Worm (Caenorhabditis elegans) whole organism, mixed stage, embryonic: Measurements from ENCODE around the gene catp-2.
A peak's percentile ranks its signal among the peaks of the same experiment; 100 is the strongest.

Experiments
- M03D4.4 ChIP-seq: sonication (generic microtip); optimal IDR thresholded peaks from 2 replicates; lab custom pipeline; 2017; ENCODE audit warnings: mild to moderate bottlenecking, missing genetic modification characterization, missing compliant biosample characterization
- bed-3 ChIP-seq: fragments of 200-800 bp; sonication (Bioruptor generic); optimal IDR thresholded peaks from 3 replicates; lab custom pipeline; 2018; ENCODE audit warnings: mild to moderate bottlenecking, missing genetic modification characterization, moderate library complexity, missing compliant biosample characterization
- blmp-1 ChIP-seq: fragments of 150-350 bp; optimal IDR thresholded peaks from 2 replicates; lab custom pipeline; 2014; ENCODE audit warnings: missing biosample characterization, missing genetic modification characterization
- ceh-39 ChIP-seq: fragments of 150-350 bp; optimal IDR thresholded peaks from 2 replicates; lab custom pipeline; 2014; ENCODE audit warnings: missing biosample characterization, missing genetic modification characterization
- ceh-43 ChIP-seq: fragments of 200-800 bp; sonication (Bioruptor generic); optimal IDR thresholded peaks from 2 replicates; lab custom pipeline; 2018; ENCODE audit warnings: mild to moderate bottlenecking, missing genetic modification characterization, moderate library complexity, missing compliant biosample characterization
- ceh-83 ChIP-seq: fragments of 200-800 bp; sonication (Bioruptor generic); optimal IDR thresholded peaks from 2 replicates; lab custom pipeline; 2018; ENCODE audit warnings: mild to moderate bottlenecking, missing genetic modification characterization, missing compliant biosample characterization
- drap-1 ChIP-seq: fragments of 200-800 bp; sonication (Bioruptor generic); optimal IDR thresholded peaks from 3 replicates; lab custom pipeline; 2018; ENCODE audit warnings: mild to moderate bottlenecking, missing genetic modification characterization, missing compliant biosample characterization
- elt-1 ChIP-seq: sonication (generic microtip); optimal IDR thresholded peaks from 2 replicates; lab custom pipeline; 2017; ENCODE audit warnings: missing genetic modification characterization, mild to moderate bottlenecking, missing compliant biosample characterization, antibody characterized with exemption, moderate library complexity, borderline replicate concordance; ENCODE audit not compliant: insufficient read depth
- elt-3 ChIP-seq: fragments of 150-350 bp; optimal IDR thresholded peaks from 2 replicates; lab custom pipeline; 2014; ENCODE audit warnings: missing biosample characterization, missing genetic modification characterization
- flh-1 ChIP-seq: fragments of 200-800 bp; sonication (Bioruptor generic); optimal IDR thresholded peaks from 2 replicates; lab custom pipeline; 2018; ENCODE audit warnings: mild to moderate bottlenecking, missing genetic modification characterization, moderate library complexity, missing compliant biosample characterization
- hlh-1 ChIP-seq: fragments of 150-350 bp; optimal IDR thresholded peaks from 2 replicates; lab custom pipeline; 2014; ENCODE audit warnings: missing biosample characterization, missing genetic modification reagents, missing genetic modification characterization
- lsy-2 ChIP-seq: fragments of 150-350 bp; optimal IDR thresholded peaks from 2 replicates; lab custom pipeline; 2014; ENCODE audit warnings: missing biosample characterization, missing genetic modification characterization
- mab-5 ChIP-seq: fragments of 150-350 bp; optimal IDR thresholded peaks from 2 replicates; lab custom pipeline; 2014; ENCODE audit warnings: missing biosample characterization, missing genetic modification characterization
- mep-1 ChIP-seq: fragments of 150-350 bp; optimal IDR thresholded peaks from 2 replicates; lab custom pipeline; 2017; ENCODE audit warnings: missing biosample characterization, missing genetic modification reagents, missing genetic modification characterization, inconsistent platforms
- nhr-12 ChIP-seq: fragments of 150-350 bp; optimal IDR thresholded peaks from 2 replicates; lab custom pipeline; 2014; ENCODE audit warnings: missing biosample characterization, missing genetic modification characterization
- nhr-2 ChIP-seq: fragments of 150-350 bp; optimal IDR thresholded peaks from 2 replicates; lab custom pipeline; 2014; ENCODE audit warnings: missing biosample characterization, missing genetic modification characterization
- nhr-237 ChIP-seq: fragments of 150-350 bp; optimal IDR thresholded peaks from 2 replicates; lab custom pipeline; 2014; ENCODE audit warnings: missing biosample characterization, missing genetic modification characterization
- nhr-28 ChIP-seq: fragments of 150-350 bp; optimal IDR thresholded peaks from 2 replicates; lab custom pipeline; 2014; ENCODE audit warnings: missing biosample characterization, missing genetic modification characterization
- nhr-76 ChIP-seq: sonication (generic microtip); optimal IDR thresholded peaks from 2 replicates; lab custom pipeline; 2017; ENCODE audit warnings: missing biosample characterization, missing genetic modification characterization
- pha-4 ChIP-seq: fragments of 150-350 bp; optimal IDR thresholded peaks from 2 replicates; lab custom pipeline; 2018; ENCODE audit warnings: missing biosample characterization, missing genetic modification reagents, missing genetic modification characterization
- sem-2 ChIP-seq: fragments of 200-800 bp; sonication (Bioruptor generic); optimal IDR thresholded peaks from 2 replicates; lab custom pipeline; 2018; ENCODE audit warnings: mild to moderate bottlenecking, missing genetic modification characterization, missing compliant biosample characterization
- snpc-4 ChIP-seq: fragments of 150-350 bp; optimal IDR thresholded peaks from 2 replicates; lab custom pipeline; 2014; ENCODE audit warnings: missing biosample characterization, missing genetic modification characterization
- sptf-1 ChIP-seq: sonication (generic microtip); optimal IDR thresholded peaks from 2 replicates; lab custom pipeline; 2017; ENCODE audit warnings: mild to moderate bottlenecking, missing genetic modification characterization, moderate library complexity, missing compliant biosample characterization
- tbx-8 ChIP-seq: fragments of 200-800 bp; sonication (Bioruptor generic); optimal IDR thresholded peaks from 2 replicates; lab custom pipeline; 2018; ENCODE audit warnings: mild to moderate bottlenecking, missing genetic modification characterization, moderate library complexity, missing compliant biosample characterization
- unc-120 ChIP-seq: sonication (generic microtip); optimal IDR thresholded peaks from 2 replicates; lab custom pipeline; 2017; ENCODE audit warnings: missing genetic modification characterization, missing compliant biosample characterization; ENCODE audit not compliant: poor library complexity, severe bottlenecking
- unc-39 ChIP-seq: fragments of 150-350 bp; optimal IDR thresholded peaks from 2 replicates; lab custom pipeline; 2014; ENCODE audit warnings: missing biosample characterization, missing genetic modification characterization
- unc-62 ChIP-seq: fragments of 150-350 bp; optimal IDR thresholded peaks from 2 replicates; lab custom pipeline; 2014; ENCODE audit warnings: missing biosample characterization, missing genetic modification reagents, missing genetic modification characterization
- zip-8 ChIP-seq: fragments of 150-350 bp; optimal IDR thresholded peaks from 2 replicates; lab custom pipeline; 2014; ENCODE audit warnings: missing biosample characterization, missing genetic modification characterization
- ztf-11 ChIP-seq: fragments of 150-350 bp; optimal IDR thresholded peaks from 2 replicates; lab custom pipeline; 2014; ENCODE audit warnings: missing biosample characterization, missing genetic modification characterization

catp-2 gene

DNA sequence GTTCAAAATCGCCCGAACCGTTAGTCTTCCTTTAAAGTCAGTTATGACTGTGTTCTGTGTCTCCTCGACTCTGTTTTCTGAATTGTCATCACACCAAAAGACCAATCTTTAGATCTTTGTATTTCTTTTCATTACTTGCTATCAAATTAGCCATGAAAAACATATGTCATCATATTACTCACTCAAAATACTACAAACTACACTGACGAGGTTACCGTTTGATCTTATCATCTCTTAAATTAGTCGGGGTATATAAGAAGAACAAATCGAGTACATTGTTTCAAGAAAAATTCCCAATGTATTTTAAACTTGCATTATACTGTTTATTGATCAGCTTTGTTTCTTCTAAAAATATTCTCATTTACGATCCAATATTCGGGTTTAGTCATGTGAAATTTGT, 25.9 kb upstream of the catp-2 start, which contains the start of gene ugt-13:
Gene ugt-13 (plus strand): TSS at position 294 of the 400 bp plus-strand sequence.
- TF ChIP-seq nhr-28 (tag; lab: Kevin White, UChicago): no peak

DNA sequence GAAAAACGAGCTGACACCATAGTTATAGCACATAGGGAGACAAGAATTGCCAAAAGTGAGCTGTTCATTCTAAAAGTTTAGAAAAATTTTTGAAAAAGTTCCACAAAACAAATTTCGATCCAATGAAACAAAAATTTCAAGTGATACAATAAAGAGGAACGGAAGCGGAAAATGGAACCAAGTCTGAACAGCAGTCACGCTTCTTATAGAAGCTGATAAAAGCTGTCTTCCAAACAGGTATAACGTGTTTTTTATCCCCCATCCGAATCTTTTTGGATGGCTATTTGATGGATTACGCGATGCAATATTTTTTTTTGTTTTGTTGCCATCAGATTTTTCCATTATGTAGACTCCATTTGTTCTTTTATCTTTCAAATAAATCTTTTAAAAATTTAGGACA, 22.2 kb upstream of the catp-2 start, which contains the start of gene H23N18.5:
Gene H23N18.5 (minus strand): TSS at position 69 of the 400 bp plus-strand sequence.
- peak; percentile 0 for TF ChIP-seq elt-1 (tag; lab: Kevin White, UChicago)
- no peak for TF ChIP-seq ceh-43
- TF ChIP-seq, all 35 proteins: peak for 1

DNA sequence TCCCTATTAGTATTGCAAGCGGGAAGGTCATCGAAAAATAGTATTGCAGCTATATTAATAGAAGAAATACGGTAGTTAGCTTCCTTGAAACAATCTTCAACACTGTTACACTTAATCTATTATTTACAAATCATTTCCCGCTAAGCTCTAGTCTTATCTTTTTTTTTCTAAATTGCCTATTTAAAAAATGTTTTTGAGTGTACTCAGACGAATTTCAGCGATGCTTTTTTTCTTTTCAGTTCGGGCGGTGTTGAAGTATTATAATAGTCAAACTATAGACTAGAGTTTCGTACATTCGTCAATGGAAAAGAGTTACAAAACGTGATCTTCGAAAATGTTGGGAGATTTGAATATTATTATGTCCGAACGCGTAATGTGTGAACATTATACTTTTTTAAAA, 20.7 kb upstream of the catp-2 start:
- TF ChIP-seq unc-62: no peak
- TF ChIP-seq sem-2 (GFP tag; lab: Kevin White, UChicago): no peak
- no peak for TF ChIP-seq bed-3 (GFP tag; lab: Kevin White, UChicago)
- no peak for TF ChIP-seq zip-8 (tag; lab: Kevin White, UChicago)
- no peak for TF ChIP-seq lsy-2
- no peak for TF ChIP-seq drap-1 (GFP tag; lab: Kevin White, UChicago)
- no peak for TF ChIP-seq nhr-12
- no peak for TF ChIP-seq ceh-43
- TF ChIP-seq sptf-1: no peak
- TF ChIP-seq elt-3 (tag; lab: Kevin White, UChicago): no peak
- TF ChIP-seq snpc-4 (tag; lab: Kevin White, UChicago): no peak
- no peak for TF ChIP-seq unc-120 (tag; lab: Kevin White, UChicago)
- no peak for TF ChIP-seq mep-1 (tag; lab: Kevin White, UChicago)
- TF ChIP-seq M03D4.4 (tag; lab: Kevin White, UChicago): no peak
- no peak for TF ChIP-seq ceh-39
- no peak for TF ChIP-seq unc-39 (tag; lab: Kevin White, UChicago)
- no peak for TF ChIP-seq blmp-1

DNA sequence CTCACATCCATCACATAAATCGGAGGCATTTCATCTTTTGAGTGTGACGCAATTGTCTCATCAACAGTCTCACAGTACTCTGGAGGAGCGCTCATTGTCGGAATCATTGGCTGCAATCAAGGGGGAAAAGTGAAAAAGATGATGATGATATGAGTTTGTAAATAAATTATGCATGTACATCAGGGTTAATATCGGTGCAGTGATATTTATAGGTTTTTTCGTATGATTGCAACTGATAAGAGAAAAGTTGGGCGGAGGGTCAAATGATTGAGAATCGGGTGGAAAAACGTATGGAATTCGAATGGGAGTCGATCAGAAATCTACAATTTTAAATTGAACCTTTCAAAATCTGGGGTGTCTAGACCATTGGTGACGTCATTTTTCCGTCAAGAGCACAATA, 19.6 kb upstream of the catp-2 start, which contains the start of gene H23N18.6:
Gene H23N18.6 (minus strand): TSS at position 201 of the 400 bp plus-strand sequence.
- TF ChIP-seq nhr-28 (tag; lab: Kevin White, UChicago) (no peak), ztf-11 (tag; lab: Kevin White, UChicago) (no peak), M03D4.4 (tag; lab: Kevin White, UChicago) (no peak), tbx-8 (GFP tag; lab: Kevin White, UChicago) (no peak), drap-1 (GFP tag; lab: Kevin White, UChicago) (no peak), unc-39 (tag; lab: Kevin White, UChicago) (no peak), nhr-2 (tag; lab: Kevin White, UChicago) (no peak), ceh-43 (no peak), blmp-1 (no peak), nhr-12 (no peak), nhr-237 (no peak), zip-8 (tag; lab: Kevin White, UChicago) (no peak)

DNA sequence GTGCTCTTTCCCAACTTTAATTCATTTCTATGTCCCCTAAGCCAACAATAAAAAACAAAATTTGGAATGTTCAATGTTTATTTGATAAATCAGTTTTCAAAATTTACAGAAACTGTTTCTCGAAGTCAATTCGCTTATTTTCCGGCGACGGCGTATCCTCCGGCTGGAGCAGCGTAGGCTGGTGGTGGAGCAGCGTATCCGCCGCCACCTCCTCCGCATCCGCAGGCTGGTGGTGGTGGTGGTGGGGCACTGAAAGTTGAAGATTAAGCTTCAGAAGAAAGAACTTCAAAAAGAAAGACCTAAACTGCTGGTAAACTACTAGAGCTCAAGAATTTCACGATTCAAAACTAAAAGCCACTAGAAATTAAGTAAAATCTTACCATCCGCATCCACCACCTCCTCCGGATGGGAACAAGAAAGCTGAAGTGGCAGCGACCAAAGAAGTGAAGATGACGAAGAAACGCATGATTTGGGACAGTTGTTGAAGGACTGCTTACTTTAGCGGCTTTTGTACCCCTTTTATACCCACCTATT, 16.3 kb upstream of the catp-2 start, which contains the start of gene C02E7.7:
Gene C02E7.7 (minus strand): TSS at position 484 of the 534 bp plus-strand sequence.
- TF ChIP-seq nhr-2 (tag; lab: Kevin White, UChicago): no peak
- no peak for TF ChIP-seq ceh-39
- TF ChIP-seq mep-1 (tag; lab: Kevin White, UChicago): no peak
- no peak for TF ChIP-seq ceh-83 (GFP tag; lab: Kevin White, UChicago)
- no peak for TF ChIP-seq flh-1 (GFP tag; lab: Kevin White, UChicago)
- no peak for TF ChIP-seq unc-120 (tag; lab: Kevin White, UChicago)
- no peak for TF ChIP-seq sptf-1
- no peak for TF ChIP-seq M03D4.4 (tag; lab: Kevin White, UChicago)
- TF ChIP-seq ztf-11 (tag; lab: Kevin White, UChicago): no peak
- no peak for TF ChIP-seq mab-5 (tag; lab: Kevin White, UChicago)
- TF ChIP-seq sem-2 (GFP tag; lab: Kevin White, UChicago): no peak
- no peak for TF ChIP-seq nhr-76
- TF ChIP-seq hlh-1 (tag; lab: Kevin White, UChicago): no peak
- no peak for TF ChIP-seq nhr-12
- no peak for TF ChIP-seq drap-1 (GFP tag; lab: Kevin White, UChicago)
- TF ChIP-seq pha-4: no peak
